Fruit fly (Drosophila melanogaster) whole organism, embryonic: ENCODE results near the gene CG34117.
A peak's percentile ranks its signal among the peaks of the same experiment; 100 is the strongest.

Experiments used
- BEAF-32 ChIP-seq: fragments of 200-800 bp; sonication (Bioruptor generic); optimal IDR thresholded peaks from 3 replicates; lab custom pipeline; 2017; ENCODE audit warnings: missing biosample characterization, missing genetic modification characterization, mild to moderate bottlenecking, moderate library complexity, missing genetic modification reagents
- Bdp1 ChIP-seq: fragments of 200-800 bp; sonication (Bioruptor generic); optimal IDR thresholded peaks from 3 replicates; lab custom pipeline; 2016; ENCODE audit warnings: missing biosample characterization, missing genetic modification characterization
- CG10209 ChIP-seq: fragments of 200-800 bp; sonication (Bioruptor generic); optimal IDR thresholded peaks from 3 replicates; lab custom pipeline; 2017; ENCODE audit warnings: missing biosample characterization, mild to moderate bottlenecking, missing genetic modification characterization, missing genetic modification reagents
- CG10321 ChIP-seq: fragments of 200-800 bp; sonication (Bioruptor generic); IDR thresholded peaks from 2 replicates; pipeline ENCODE4 v1.3.6; 2022; ENCODE audit warnings: missing biosample characterization, missing genetic modification characterization
- CG10543 ChIP-seq: fragments of 200-800 bp; sonication (Bioruptor generic); optimal IDR thresholded peaks from 3 replicates; lab custom pipeline; 2017; ENCODE audit warnings: missing biosample characterization, mild to moderate bottlenecking, missing genetic modification characterization, moderate library complexity
- CG10979 ChIP-seq: fragments of 200-800 bp; sonication (Bioruptor generic); optimal IDR thresholded peaks from 2 replicates; lab custom pipeline; 2018; ENCODE audit warnings: missing biosample characterization, mild to moderate bottlenecking, missing genetic modification characterization, moderate library complexity
- CG12219 ChIP-seq: fragments of 200-800 bp; sonication (Bioruptor generic); optimal IDR thresholded peaks from 3 replicates; lab custom pipeline; 2018; ENCODE audit warnings: missing biosample characterization, mild to moderate bottlenecking, missing genetic modification characterization
- CG13287 ChIP-seq: fragments of 200-800 bp; sonication (Bioruptor generic); IDR thresholded peaks from 2 replicates; pipeline ENCODE4 v1.3.6; 2022; ENCODE audit warnings: missing biosample characterization, missing genetic modification characterization; ENCODE audit not compliant: partially characterized antibody
- CG13296 ChIP-seq: fragments of 200-800 bp; sonication (Bioruptor generic); optimal IDR thresholded peaks from 3 replicates; lab custom pipeline; 2018; ENCODE audit warnings: missing biosample characterization, mild to moderate bottlenecking, missing genetic modification characterization
- CG13894 ChIP-seq: fragments of 200-800 bp; sonication (Bioruptor generic); optimal IDR thresholded peaks from 3 replicates; lab custom pipeline; 2018; ENCODE audit warnings: missing biosample characterization, mild to moderate bottlenecking, missing genetic modification characterization, moderate library complexity
- CG14441 ChIP-seq: fragments of 200-800 bp; sonication (Bioruptor generic); IDR thresholded peaks from 2 replicates; pipeline ENCODE4 v1.3.6; 2022; ENCODE audit warnings: missing biosample characterization, missing genetic modification characterization
- CG14860 ChIP-seq: fragments of 200-800 bp; sonication (Bioruptor generic); IDR thresholded peaks from 3 replicates; pipeline ENCODE4 v1.3.6; 2022; ENCODE audit warnings: missing biosample characterization, missing genetic modification characterization; ENCODE audit not compliant: partially characterized antibody
- CG15073 ChIP-seq: fragments of 200-800 bp; sonication (Bioruptor generic); optimal IDR thresholded peaks from 2 replicates; lab custom pipeline; 2016; ENCODE audit warnings: missing biosample characterization, missing genetic modification characterization
- CG15269 ChIP-seq: fragments of 200-800 bp; sonication (Bioruptor generic); optimal IDR thresholded peaks from 2 replicates; lab custom pipeline; 2018; ENCODE audit warnings: missing biosample characterization, mild to moderate bottlenecking, missing genetic modification characterization, moderate library complexity
- CG17361 ChIP-seq: fragments of 200-800 bp; sonication (Bioruptor generic); IDR thresholded peaks from 3 replicates; pipeline ENCODE4 v1.3.6; 2022; ENCODE audit warnings: missing biosample characterization, missing genetic modification characterization
- CG18262 ChIP-seq: fragments of 200-800 bp; optimal IDR thresholded peaks from 3 replicates; lab custom pipeline; 2019; ENCODE audit warnings: missing biosample characterization, mild to moderate bottlenecking, missing genetic modification characterization, moderate library complexity
- CG34224 ChIP-seq: fragments of 200-800 bp; sonication (Bioruptor generic); IDR thresholded peaks from 3 replicates; pipeline ENCODE4 v1.3.6; 2022; ENCODE audit warnings: missing biosample characterization, missing genetic modification characterization; ENCODE audit not compliant: partially characterized antibody
- CG4328 ChIP-seq: fragments of 200-800 bp; sonication (Bioruptor generic); optimal IDR thresholded peaks from 3 replicates; lab custom pipeline; 2017; ENCODE audit warnings: missing biosample characterization, missing genetic modification reagents, missing genetic modification characterization
- CG5180 ChIP-seq: fragments of 200-800 bp; sonication (Bioruptor generic); optimal IDR thresholded peaks from 3 replicates; lab custom pipeline; 2017; ENCODE audit warnings: missing biosample characterization, missing genetic modification characterization, mild to moderate bottlenecking, moderate library complexity, missing genetic modification reagents
- CG6272 ChIP-seq: fragments of 200-800 bp; sonication (Bioruptor generic); IDR thresholded peaks from 2 replicates; pipeline ENCODE4 v1.3.6; 2022; ENCODE audit warnings: missing biosample characterization, missing genetic modification characterization
- CG6654 ChIP-seq: fragments of 200-800 bp; sonication (Bioruptor generic); optimal IDR thresholded peaks from 2 replicates; lab custom pipeline; 2017; ENCODE audit warnings: missing biosample characterization, mild to moderate bottlenecking, missing genetic modification characterization
- CG6689 ChIP-seq: fragments of 200-800 bp; sonication (Bioruptor generic); IDR thresholded peaks from 2 replicates; pipeline ENCODE4 v1.3.6; 2022; ENCODE audit warnings: missing biosample characterization, missing genetic modification characterization
- CG7372 ChIP-seq: fragments of 200-800 bp; sonication (Bioruptor generic); IDR thresholded peaks from 2 replicates; pipeline ENCODE4 v1.3.6; 2022; ENCODE audit warnings: missing biosample characterization, missing genetic modification characterization
- CG7786 ChIP-seq: fragments of 200-800 bp; sonication (Bioruptor generic); optimal IDR thresholded peaks from 2 replicates; lab custom pipeline; 2016; ENCODE audit warnings: missing biosample characterization, missing genetic modification characterization
- CG8765 ChIP-seq: fragments of 200-800 bp; sonication (Bioruptor generic); IDR thresholded peaks from 2 replicates; pipeline ENCODE4 v1.3.6; 2022; ENCODE audit warnings: missing biosample characterization, missing genetic modification characterization
- Dbx ChIP-seq: fragments of 200-800 bp; sonication (Bioruptor generic); IDR thresholded peaks from 3 replicates; pipeline ENCODE4 v1.3.6; 2022; ENCODE audit warnings: missing biosample characterization, missing genetic modification characterization
- Dfd ChIP-seq, 2 experiments: fragments of >200 bp; optimal IDR thresholded peaks; 2 replicates each; lab custom pipeline; 2017; ENCODE audit warnings: missing biosample characterization in 2 of 2, missing genetic modification characterization in 2 of 2
- Gsc ChIP-seq: fragments of 200-800 bp; sonication (Bioruptor generic); IDR thresholded peaks from 2 replicates; pipeline ENCODE4 v1.3.6; 2022; ENCODE audit warnings: missing biosample characterization, missing genetic modification characterization
- H15 ChIP-seq: fragments of 200-800 bp; sonication (Bioruptor generic); IDR thresholded peaks from 3 replicates; pipeline ENCODE4 v1.3.6; 2022; ENCODE audit warnings: missing biosample characterization, missing genetic modification characterization
- H2.0 ChIP-seq: fragments of 200-800 bp; sonication (Bioruptor generic); IDR thresholded peaks from 2 replicates; pipeline ENCODE4 v1.3.6; 2022; ENCODE audit warnings: missing biosample characterization, missing genetic modification characterization
- Hmx ChIP-seq: fragments of 200-800 bp; sonication (Bioruptor generic); optimal IDR thresholded peaks from 2 replicates; lab custom pipeline; 2016; ENCODE audit warnings: missing biosample characterization, missing genetic modification characterization
- Hsf ChIP-seq: fragments of 200-800 bp; sonication (Bioruptor generic); optimal IDR thresholded peaks from 3 replicates; lab custom pipeline; 2016; ENCODE audit warnings: missing biosample characterization, missing genetic modification characterization
- Mes4 ChIP-seq: fragments of 200-800 bp; sonication (Bioruptor generic); optimal IDR thresholded peaks from 2 replicates; lab custom pipeline; 2016; ENCODE audit warnings: missing biosample characterization, missing genetic modification characterization
- Rfx ChIP-seq: fragments of 200-800 bp; sonication (Bioruptor generic); IDR thresholded peaks from 2 replicates; pipeline ENCODE4 v1.3.6; 2022; ENCODE audit warnings: missing biosample characterization, missing genetic modification characterization
- Sox102F ChIP-seq: fragments of 200-800 bp; sonication (Bioruptor generic); optimal IDR thresholded peaks from 2 replicates; lab custom pipeline; 2018; ENCODE audit warnings: missing biosample characterization, mild to moderate bottlenecking, missing genetic modification characterization, moderate library complexity
- Sry-δ ChIP-seq: fragments of 200-800 bp; sonication (Bioruptor generic); optimal IDR thresholded peaks from 2 replicates; lab custom pipeline; 2016; ENCODE audit warnings: missing biosample characterization, missing genetic modification characterization
- ab ChIP-seq: fragments of 200-800 bp; sonication (Bioruptor generic); optimal IDR thresholded peaks from 2 replicates; lab custom pipeline; 2016; ENCODE audit warnings: missing biosample characterization, missing genetic modification characterization
- aop ChIP-seq: fragments of 200-800 bp; sonication (Bioruptor generic); IDR thresholded peaks from 2 replicates; pipeline ENCODE4 v1.3.6; 2022; ENCODE audit warnings: missing biosample characterization, missing genetic modification characterization
- dysf ChIP-seq: fragments of 200-800 bp; sonication (Bioruptor generic); IDR thresholded peaks from 3 replicates; pipeline ENCODE4 v1.3.6; 2022; ENCODE audit warnings: missing biosample characterization, missing genetic modification characterization
- eyg ChIP-seq: fragments of 200-800 bp; sonication (Bioruptor generic); optimal IDR thresholded peaks from 3 replicates; lab custom pipeline; 2016; ENCODE audit warnings: missing biosample characterization, missing genetic modification characterization
- fd102C ChIP-seq: fragments of 200-800 bp; sonication (Bioruptor generic); optimal IDR thresholded peaks from 2 replicates; lab custom pipeline; 2018; ENCODE audit warnings: missing biosample characterization, mild to moderate bottlenecking, missing genetic modification characterization, moderate library complexity
- gt ChIP-seq: fragments of 200-800 bp; sonication (Bioruptor generic); IDR thresholded peaks from 2 replicates; pipeline ENCODE4 v1.3.6; 2022; ENCODE audit warnings: missing biosample characterization, missing genetic modification characterization
- insv ChIP-seq, 2 experiments: fragments of 200-800 bp; sonication (Bioruptor generic); optimal IDR thresholded peaks; 3 replicates each; lab custom pipeline; 2016 to 2018; ENCODE audit warnings: missing biosample characterization in 2 of 2, missing genetic modification characterization in 2 of 2
- jumu ChIP-seq: fragments of 200-800 bp; sonication (Bioruptor generic); optimal IDR thresholded peaks from 3 replicates; lab custom pipeline; 2016; ENCODE audit warnings: missing biosample characterization, missing genetic modification characterization
- lola ChIP-seq, 3 experiments: fragments of >200 bp in 2 of 3; fragments of 200-800 bp in 1 of 3; sonication (Bioruptor generic) in 1 of 3; optimal IDR thresholded peaks; 2 replicates each; lab custom pipeline; 2017 to 2019; ENCODE audit warnings: missing biosample characterization in 3 of 3, missing genetic modification characterization in 3 of 3, mild to moderate bottlenecking in 1 of 3, moderate library complexity in 1 of 3
- org-1 ChIP-seq: fragments of 200-800 bp; sonication (Bioruptor generic); optimal IDR thresholded peaks from 2 replicates; lab custom pipeline; 2017; ENCODE audit warnings: missing biosample characterization, missing genetic modification characterization
- peb ChIP-seq: fragments of 200-800 bp; sonication (Bioruptor generic); IDR thresholded peaks from 2 replicates; pipeline ENCODE4 v1.3.6; 2022; ENCODE audit warnings: missing biosample characterization, missing genetic modification characterization
- row ChIP-seq: fragments of 200-800 bp; sonication (Bioruptor generic); IDR thresholded peaks from 3 replicates; pipeline ENCODE4 v1.3.6; 2022; ENCODE audit warnings: missing biosample characterization, missing genetic modification characterization
- sna ChIP-seq: fragments of 200-800 bp; sonication (Bioruptor generic); IDR thresholded peaks from 2 replicates; pipeline ENCODE4 v1.3.6; 2022; ENCODE audit warnings: missing biosample characterization, missing genetic modification characterization; ENCODE audit not compliant: partially characterized antibody
- zfh1 ChIP-seq: fragments of 200-800 bp; sonication (Bioruptor generic); IDR thresholded peaks from 3 replicates; pipeline ENCODE4 v1.3.6; 2022; ENCODE audit warnings: missing biosample characterization, missing genetic modification characterization

The CG34117 gene

DNA sequence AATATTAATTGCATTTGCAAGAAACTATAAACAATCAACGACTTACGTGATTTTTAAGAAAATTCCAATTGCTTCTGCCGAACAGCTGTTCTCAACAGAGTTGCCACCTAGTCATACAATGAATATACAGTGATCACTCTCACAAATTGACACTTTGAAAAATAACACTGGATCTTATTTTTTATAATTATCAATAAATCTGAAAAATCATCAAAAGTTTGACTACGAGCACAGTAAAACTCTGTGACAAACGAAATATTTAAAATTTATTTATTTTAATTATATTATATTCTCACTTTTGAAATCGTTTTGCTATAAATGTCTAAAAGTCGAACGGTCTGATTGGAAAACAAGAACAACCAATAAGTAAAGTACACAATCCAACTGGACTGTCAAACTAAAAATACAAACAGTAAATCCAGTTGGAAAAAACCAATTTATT is at the start of gene CG34117 (continued):
- TF ChIP-seq CG10543 (GFP tag; lab: Kevin White, UChicago) (peak; percentile 71), CG15073 (peak; percentile 31), CG10321 (no peak), CG6272 (peak; percentile 30; the same call in 1 of the 2 replicates), ab (GFP tag; lab: Kevin White, UChicago) (peak; percentile 16), CG4328 (GFP tag; lab: Kevin White, UChicago) (peak; percentile 71), Rfx (GFP tag; lab: Robert Waterston, UW) (peak; percentile 88), BEAF-32 (GFP tag; lab: Kevin White, UChicago) (peak; percentile 16), CG5180 (GFP tag; lab: Kevin White, UChicago) (peak; percentile 53), aop (GFP tag; lab: Robert Waterston, UW) (no peak), CG7372 (GFP tag; lab: Robert Waterston, UW) (peak; percentile 44; the same call in 1 of the 2 replicates), insv (GFP tag; optimal IDR thresholded peaks at IDR 0.05; lab: Kevin White, UChicago) (peak; percentile 80 to 100), row (GFP tag; lab: Robert Waterston, UW) (peak; percentile 95), CG12219 (GFP tag; lab: Kevin White, UChicago) (peak; percentile 49), CG7786 (GFP tag; lab: Kevin White, UChicago) (peak; percentile 64), gt (GFP tag; lab: Robert Waterston, UW) (peak; percentile 51), CG10209 (GFP tag; lab: Kevin White, UChicago) (peak; percentile 77), CG15269 (tag; lab: Kevin White, UChicago) (peak; percentile 88), CG6689 (GFP tag; lab: Robert Waterston, UW) (peak; percentile 76), CG17361 (GFP tag; lab: Robert Waterston, UW) (peak; percentile 84), CG13296 (GFP tag; lab: Kevin White, UChicago) (peak; percentile 79), eyg (no peak), lola (GFP tag; optimal IDR thresholded peaks at IDR 0.05; lab: Kevin White, UChicago) (peak in 1 of 3 experiments; percentile 67), CG34224 (GFP tag; lab: Robert Waterston, UW) (no peak), Hmx (GFP tag; lab: Kevin White, UChicago) (peak; percentile 49), Gsc (GFP tag; lab: Robert Waterston, UW) (no peak), CG6654 (GFP tag; lab: Kevin White, UChicago) (no peak), Dfd (GFP tag; optimal IDR thresholded peaks at IDR 0.05; lab: Kevin White, UChicago) (no peak), H2.0 (peak; percentile 62), CG8765 (GFP tag; lab: Robert Waterston, UW) (peak; percentile 73), Sox102F (peak; percentile 83), jumu (GFP tag; lab: Kevin White, UChicago) (peak; percentile 25), CG13894 (tag; lab: Kevin White, UChicago) (peak; percentile 85), CG10979 (peak; percentile 75), peb (GFP tag; lab: Robert Waterston, UW) (0 out of 2 replicates have a peak, but pooled peaks have one; percentile 16), CG13287 (GFP tag; lab: Robert Waterston, UW) (peak; percentile 56), H15 (GFP tag; lab: Robert Waterston, UW) (peak; percentile 56; the same call in 2 of the 3 replicates), sna (GFP tag; lab: Robert Waterston, UW) (no peak), Dbx (GFP tag; lab: Robert Waterston, UW) (peak; percentile 81), zfh1 (GFP tag; lab: Robert Waterston, UW) (peak; percentile 92), org-1 (GFP tag; lab: Kevin White, UChicago) (peak; percentile 25), Bdp1 (GFP tag; lab: Kevin White, UChicago) (peak; percentile 6), Sry-δ (GFP tag; lab: Kevin White, UChicago) (peak; percentile 18), CG14441 (peak; percentile 75; the same call in 1 of the 2 replicates), fd102C (GFP tag; lab: Kevin White, UChicago) (peak; percentile 68), CG18262 (peak; percentile 79), CG14860 (GFP tag; lab: Robert Waterston, UW) (no peak), dysf (GFP tag; lab: Robert Waterston, UW) (peak; percentile 76; the same call in 2 of the 3 replicates), Mes4 (GFP tag; lab: Kevin White, UChicago) (no peak), Hsf (GFP tag; lab: Kevin White, UChicago) (peak; percentile 66)
